Worm (Caenorhabditis elegans) whole organism, midembryonic: ENCODE measurements around the gene deg-3.

Experiments
- T22C8.4 ChIP-seq: fragments of 200-800 bp; sonication (Bioruptor generic); IDR thresholded peaks from 2 replicates; pipeline ENCODE4 v1.3.6; 2022; ENCODE audit warnings: missing genetic modification characterization, missing compliant biosample characterization
- flt-1 ChIP-seq: fragments of 200-800 bp; sonication (Bioruptor generic); IDR thresholded peaks from 2 replicates; pipeline ENCODE4 v1.3.6; 2022; ENCODE audit warnings: missing genetic modification characterization, missing compliant biosample characterization
- klf-2 ChIP-seq: fragments of 200-800 bp; sonication (Bioruptor generic); conservative IDR thresholded peaks from 2 replicates; pipeline ENCODE4 v1.3.6; 2022; ENCODE audit warnings: missing genetic modification reagents, missing genetic modification characterization, missing compliant biosample characterization
- ref-1 ChIP-seq: fragments of 200-800 bp; sonication (Bioruptor generic); conservative IDR thresholded peaks from 2 replicates; pipeline ENCODE4 v1.3.6; 2022; ENCODE audit warnings: missing genetic modification reagents, missing genetic modification characterization, missing compliant biosample characterization
- ztf-23 ChIP-seq: fragments of 200-800 bp; sonication (Bioruptor generic); IDR thresholded peaks from 2 replicates; pipeline ENCODE4 v1.3.6; 2022; ENCODE audit warnings: missing genetic modification reagents, missing genetic modification characterization, missing compliant biosample characterization

DNA sequence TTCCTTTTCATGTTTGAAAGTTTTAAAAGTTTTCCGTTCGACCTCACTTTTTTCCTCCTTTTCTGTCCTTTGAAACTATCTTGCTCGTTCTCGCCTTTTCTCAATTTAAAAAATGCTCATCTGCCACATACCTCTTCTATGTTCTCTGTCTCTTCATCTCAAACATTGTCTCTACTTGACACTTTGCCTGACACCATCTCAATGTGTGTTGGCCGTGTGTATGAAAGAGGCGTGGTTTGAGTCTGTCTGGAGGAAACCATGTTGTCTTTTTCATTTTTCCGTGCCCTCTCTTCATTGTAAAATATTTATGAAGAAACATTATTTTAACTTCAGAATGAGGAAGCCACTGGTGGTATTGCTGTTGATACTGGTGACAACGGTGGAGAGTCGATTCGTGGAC lies 7.7 kb downstream of the deg-3 start, which contains the start of gene K03B8.6:
- TF ChIP-seq ztf-23 (GFP tag; lab: Robert Waterston, UW) (no peak), T22C8.4 (no peak), flt-1 (GFP tag; lab: Robert Waterston, UW) (no peak), ref-1 (GFP tag; lab: Robert Waterston, UW) (no peak), klf-2 (GFP tag; lab: Robert Waterston, UW) (no peak)
